Worm (Caenorhabditis elegans) whole organism, young adult: Measurements from ENCODE around the gene srh-60.

Experiments used
- C17E4.6 ChIP-seq: fragments of 200-800 bp; sonication (Bioruptor generic); IDR thresholded peaks from 2 replicates; pipeline ENCODE4 v1.3.6; 2022; ENCODE audit warnings: missing genetic modification reagents, missing genetic modification characterization, missing compliant biosample characterization
- D2030.7 ChIP-seq: fragments of 200-800 bp; sonication (Bioruptor generic); IDR thresholded peaks from 2 replicates; pipeline ENCODE4 v1.3.6; 2022; ENCODE audit warnings: missing genetic modification reagents, missing genetic modification characterization, missing compliant biosample characterization
- F10E7.11 ChIP-seq: sonication (generic microtip); optimal IDR thresholded peaks from 2 replicates; lab custom pipeline; 2017; ENCODE audit warnings: mild to moderate bottlenecking, missing genetic modification characterization, moderate library complexity, missing compliant biosample characterization
- F33H1.4 ChIP-seq: fragments of 200-800 bp; sonication (Bioruptor generic); IDR thresholded peaks from 2 replicates; pipeline ENCODE4 v1.3.6; 2022; ENCODE audit warnings: missing genetic modification reagents, missing genetic modification characterization, missing compliant biosample characterization
- F37B4.10 ChIP-seq: fragments of 200-800 bp; sonication (Bioruptor generic); IDR thresholded peaks from 2 replicates; pipeline ENCODE4 v1.3.6; 2022; ENCODE audit warnings: missing genetic modification characterization, missing compliant biosample characterization
- F39B2.1 ChIP-seq: fragments of 200-800 bp; sonication (Bioruptor generic); IDR thresholded peaks from 2 replicates; pipeline ENCODE4 v1.3.6; 2022; ENCODE audit warnings: missing genetic modification reagents, missing genetic modification characterization, missing compliant biosample characterization
- F55B11.4 ChIP-seq: sonication (generic microtip); optimal IDR thresholded peaks from 2 replicates; lab custom pipeline; 2016; ENCODE audit warnings: missing compliant biosample characterization, missing genetic modification characterization, borderline replicate concordance; ENCODE audit not compliant: insufficient read depth
- Y67H2A.10 ChIP-seq: fragments of 200-800 bp; sonication (Bioruptor generic); conservative IDR thresholded peaks from 2 replicates; pipeline ENCODE4 v1.3.6; 2022; ENCODE audit warnings: missing genetic modification reagents, missing genetic modification characterization, missing compliant biosample characterization
- Y79H2A.3 ChIP-seq: fragments of 200-800 bp; sonication (Bioruptor generic); conservative IDR thresholded peaks from 2 replicates; pipeline ENCODE4 v1.3.6; 2022; ENCODE audit warnings: missing genetic modification reagents, missing genetic modification characterization, missing compliant biosample characterization
- Y95B8A.8 ChIP-seq: fragments of 200-800 bp; sonication (Bioruptor generic); IDR thresholded peaks from 2 replicates; pipeline ENCODE4 v1.3.6; 2022; ENCODE audit warnings: missing genetic modification reagents, missing genetic modification characterization, missing compliant biosample characterization
- ama-1 ChIP-seq, 3 experiments: fragments of 150-350 bp in 1 of 3; sonication (generic microtip) in 2 of 3; optimal IDR thresholded peaks; 2 replicates each; lab custom pipeline; 2014 to 2018; ENCODE audit warnings: missing biosample characterization in 2 of 3, missing genetic modification characterization in 2 of 3, missing genetic modification reagents in 2 of 3
- aptf-3 ChIP-seq: fragments of 200-800 bp; sonication (Bioruptor generic); IDR thresholded peaks from 2 replicates; pipeline ENCODE4 v1.3.6; 2022; ENCODE audit warnings: missing genetic modification characterization, missing compliant biosample characterization
- attf-6 ChIP-seq: fragments of 200-800 bp; sonication (Bioruptor generic); IDR thresholded peaks from 2 replicates; pipeline ENCODE4 v1.3.6; 2022; ENCODE audit warnings: missing genetic modification reagents, missing genetic modification characterization, missing compliant biosample characterization
- cebp-1 ChIP-seq, 2 experiments: fragments of 200-800 bp in 1 of 2; sonication (Bioruptor generic) in 1 of 2; sonication (generic microtip) in 1 of 2; IDR thresholded peaks in 1 of 2; optimal IDR thresholded peaks in 1 of 2; 2 replicates each; pipeline versions ENCODE4 v1.3.6 to Lab custom; 2017 to 2022; ENCODE audit warnings: missing compliant biosample characterization in 2 of 2, missing genetic modification characterization in 2 of 2, mild to moderate bottlenecking in 1 of 2, missing genetic modification reagents in 1 of 2, moderate library complexity in 1 of 2
- ceh-100 ChIP-seq: fragments of 200-800 bp; sonication (Bioruptor generic); IDR thresholded peaks from 2 replicates; pipeline ENCODE4 v1.3.6; 2022; ENCODE audit warnings: missing genetic modification reagents, missing genetic modification characterization, missing compliant biosample characterization
- ceh-27 ChIP-seq: fragments of 200-800 bp; sonication (Bioruptor generic); optimal IDR thresholded peaks from 2 replicates; lab custom pipeline; 2018; ENCODE audit warnings: mild to moderate bottlenecking, missing genetic modification characterization, moderate library complexity, missing compliant biosample characterization
- egl-44 ChIP-seq: fragments of 200-800 bp; sonication (Bioruptor generic); IDR thresholded peaks from 2 replicates; pipeline ENCODE4 v1.3.6; 2022; ENCODE audit warnings: missing genetic modification reagents, missing genetic modification characterization, missing compliant biosample characterization
- egrh-3 ChIP-seq: fragments of 200-800 bp; sonication (Bioruptor generic); IDR thresholded peaks from 2 replicates; pipeline ENCODE4 v1.3.6; 2022; ENCODE audit warnings: missing genetic modification reagents, missing genetic modification characterization, missing compliant biosample characterization
- ets-4 ChIP-seq: fragments of 200-800 bp; sonication (Bioruptor generic); optimal IDR thresholded peaks from 2 replicates; lab custom pipeline; 2018; ENCODE audit warnings: mild to moderate bottlenecking, missing genetic modification characterization, missing compliant biosample characterization
- hlh-26 ChIP-seq: fragments of 200-800 bp; sonication (Bioruptor generic); conservative IDR thresholded peaks from 2 replicates; pipeline ENCODE4 v1.3.6; 2022; ENCODE audit warnings: missing genetic modification reagents, missing genetic modification characterization, missing compliant biosample characterization
- hmg-20 ChIP-seq: fragments of 200-800 bp; sonication (Bioruptor generic); IDR thresholded peaks from 2 replicates; pipeline ENCODE4 v1.3.6; 2022; ENCODE audit warnings: missing genetic modification reagents, missing genetic modification characterization, missing compliant biosample characterization
- hrde-1 ChIP-seq: sonication (generic microtip); optimal IDR thresholded peaks from 2 replicates; lab custom pipeline; 2016; ENCODE audit warnings: missing genetic modification characterization, mild to moderate bottlenecking, missing compliant biosample characterization, moderate library complexity, missing genotype, missing genetic modification reagents, borderline replicate concordance
- lag-1 ChIP-seq: fragments of 200-800 bp; sonication (Bioruptor generic); IDR thresholded peaks from 2 replicates; pipeline ENCODE4 v1.3.6; 2022; ENCODE audit warnings: missing genetic modification reagents, missing genetic modification characterization, missing compliant biosample characterization
- let-526 ChIP-seq: fragments of 200-800 bp; sonication (Bioruptor generic); IDR thresholded peaks from 2 replicates; pipeline ENCODE4 v1.3.6; 2022; ENCODE audit warnings: missing genetic modification reagents, missing genetic modification characterization, missing compliant biosample characterization
- lin-54 ChIP-seq: fragments of 200-800 bp; sonication (Bioruptor generic); optimal IDR thresholded peaks from 2 replicates; lab custom pipeline; 2018; ENCODE audit warnings: mild to moderate bottlenecking, missing genetic modification characterization, missing compliant biosample characterization
- lir-1 ChIP-seq: fragments of 200-800 bp; sonication (Bioruptor generic); conservative IDR thresholded peaks from 2 replicates; pipeline ENCODE4 v1.3.6; 2022; ENCODE audit warnings: missing genetic modification reagents, missing genetic modification characterization, missing compliant biosample characterization
- madf-3 ChIP-seq: fragments of 200-800 bp; sonication (Bioruptor generic); IDR thresholded peaks from 2 replicates; pipeline ENCODE4 v1.3.6; 2022; ENCODE audit warnings: missing genetic modification reagents, missing genetic modification characterization, missing compliant biosample characterization
- mxl-1 ChIP-seq: sonication (generic microtip); optimal IDR thresholded peaks from 2 replicates; lab custom pipeline; 2016; ENCODE audit warnings: missing genetic modification characterization, missing compliant biosample characterization
- nfya-1 ChIP-seq: sonication (generic microtip); optimal IDR thresholded peaks from 2 replicates; lab custom pipeline; 2017; ENCODE audit warnings: antibody characterized with exemption, missing compliant biosample characterization, missing genetic modification characterization, borderline replicate concordance; ENCODE audit not compliant: insufficient read depth
- nfyb-1 ChIP-seq: fragments of 200-800 bp; sonication (Bioruptor generic); IDR thresholded peaks from 2 replicates; pipeline ENCODE4 v1.3.6; 2022; ENCODE audit warnings: missing genetic modification reagents, missing genetic modification characterization, missing compliant biosample characterization
- nhr-120 ChIP-seq: fragments of 200-800 bp; sonication (Bioruptor generic); IDR thresholded peaks from 2 replicates; pipeline ENCODE4 v1.3.6; 2022; ENCODE audit warnings: missing genetic modification characterization, missing compliant biosample characterization
- rcor-1 ChIP-seq: fragments of 200-800 bp; sonication (Bioruptor generic); IDR thresholded peaks from 2 replicates; pipeline ENCODE4 v1.3.6; 2022; ENCODE audit warnings: missing genetic modification reagents, missing genetic modification characterization, missing compliant biosample characterization
- rpc-1 ChIP-seq, 2 experiments: fragments of 150-350 bp in 1 of 2; sonication (generic microtip) in 1 of 2; optimal IDR thresholded peaks; 2 replicates each; lab custom pipeline; 2014 to 2018; ENCODE audit warnings: missing biosample characterization in 1 of 2, missing genetic modification characterization in 1 of 2, missing genetic modification reagents in 1 of 2, missing genotype in 1 of 2
- snpc-1.3 ChIP-seq: sonication (generic microtip); optimal IDR thresholded peaks from 2 replicates; lab custom pipeline; 2017; ENCODE audit warnings: missing genetic modification characterization, mild to moderate bottlenecking, missing compliant biosample characterization, antibody characterized with exemption, moderate library complexity, missing genotype, missing genetic modification reagents; ENCODE audit not compliant: insufficient read depth
- somi-1 ChIP-seq: fragments of 200-800 bp; sonication (Bioruptor generic); optimal IDR thresholded peaks from 2 replicates; lab custom pipeline; 2018; ENCODE audit warnings: mild to moderate bottlenecking, missing genetic modification characterization, missing compliant biosample characterization
- tbx-9 ChIP-seq: sonication (generic microtip); optimal IDR thresholded peaks from 2 replicates; lab custom pipeline; 2016; ENCODE audit warnings: borderline replicate concordance, missing genetic modification characterization, inconsistent platforms, missing compliant biosample characterization
- tlf-1 ChIP-seq: fragments of 200-800 bp; sonication (Bioruptor generic); optimal IDR thresholded peaks from 2 replicates; lab custom pipeline; 2018; ENCODE audit warnings: mild to moderate bottlenecking, missing genetic modification characterization, missing compliant biosample characterization
- zim-3 ChIP-seq: sonication (generic microtip); optimal IDR thresholded peaks from 2 replicates; lab custom pipeline; 2017; ENCODE audit warnings: mild to moderate bottlenecking, missing genetic modification characterization, moderate library complexity, missing compliant biosample characterization
- ztf-26 ChIP-seq: sonication (generic microtip); optimal IDR thresholded peaks from 2 replicates; lab custom pipeline; 2017; ENCODE audit warnings: missing genetic modification characterization, missing compliant biosample characterization

srh-60 gene

ce11 chrII:3570927-3571538 lies 12.5 kb upstream of the srh-60 start, which contains the start of the genes clec-128 and clec-129:
TSS of gene clec-128 (minus strand) at chrII:3571027.
TSS of gene clec-129 (plus strand) at chrII:3571488.
- TF ChIP-seq nfya-1 (tag; lab: Kevin White, UChicago): no peak
- TF ChIP-seq lag-1: no peak
- no peak for TF ChIP-seq F55B11.4 (tag; lab: Kevin White, UChicago)
- TF ChIP-seq F10E7.11 (tag; lab: Kevin White, UChicago): no peak

ce11 chrII:3573255-3573654 lies 10.2 kb upstream of the srh-60 start, which contains the start of gene clec-130:
TSS of gene clec-130 (plus strand) at chrII:3573555.
- TF ChIP-seq rcor-1 (no peak), cebp-1 (GFP tag; IDR thresholded peaks at IDR 0.05; lab: Robert Waterston, UW) (no peak), cebp-1 (tag; optimal IDR thresholded peaks at IDR 0.05; lab: Kevin White, UChicago) (no peak), aptf-3 (GFP tag; lab: Robert Waterston, UW) (no peak), attf-6 (GFP tag; lab: Robert Waterston, UW) (no peak), Y67H2A.10 (GFP tag; lab: Robert Waterston, UW) (no peak), lir-1 (GFP tag; lab: Robert Waterston, UW) (no peak), ceh-27 (GFP tag; lab: Kevin White, UChicago) (no peak)

ce11 chrII:3576742-3577141 lies 6.8 kb upstream of the srh-60 start, which contains the start of gene clec-132:
TSS of gene clec-132 (plus strand) at chrII:3577042.
- no peak for TF ChIP-seq ama-1 (optimal IDR thresholded peaks at IDR 0.05; lab: Kevin White, UChicago)
- no peak for TF ChIP-seq ama-1 (GFP tag; optimal IDR thresholded peaks at IDR 0.05; lab: Kevin White, UChicago)

ce11 chrII:3578121-3578520 lies 5.4 kb upstream of the srh-60 start, which contains the start of gene clec-133:
TSS of gene clec-133 (plus strand) at chrII:3578421.
- TF ChIP-seq C17E4.6 (GFP tag; lab: Robert Waterston, UW) (no peak), lin-54 (GFP tag; lab: Kevin White, UChicago) (no peak), mxl-1 (no peak), nhr-120 (no peak), aptf-3 (GFP tag; lab: Robert Waterston, UW) (no peak), egrh-3 (GFP tag; lab: Robert Waterston, UW) (no peak), zim-3 (tag; lab: Kevin White, UChicago) (no peak), nfyb-1 (no peak), let-526 (no peak), egl-44 (GFP tag; lab: Robert Waterston, UW) (no peak), hlh-26 (GFP tag; lab: Robert Waterston, UW) (no peak), F55B11.4 (tag; lab: Kevin White, UChicago) (no peak), F33H1.4 (GFP tag; lab: Robert Waterston, UW) (no peak), tbx-9 (tag; lab: Kevin White, UChicago) (no peak), somi-1 (GFP tag; lab: Kevin White, UChicago) (no peak), ceh-100 (GFP tag; lab: Robert Waterston, UW) (no peak), snpc-1.3 (tag; lab: Kevin White, UChicago) (no peak), D2030.7 (no peak)

ce11 chrII:3579767-3580166 lies 3.7 kb upstream of the srh-60 start, which contains the start of gene clec-134:
TSS of gene clec-134 (plus strand) at chrII:3580067.
- TF ChIP-seq ceh-27 (GFP tag; lab: Kevin White, UChicago): no peak
- no peak for TF ChIP-seq rpc-1 (optimal IDR thresholded peaks at IDR 0.05; lab: Kevin White, UChicago)
- no peak for TF ChIP-seq rpc-1 (tag; optimal IDR thresholded peaks at IDR 0.05; lab: Kevin White, UChicago)
- TF ChIP-seq hmg-20 (GFP tag; lab: Robert Waterston, UW): no peak
- TF ChIP-seq Y79H2A.3: no peak
- TF ChIP-seq ets-4 (GFP tag; lab: Kevin White, UChicago): no peak
- TF ChIP-seq Y95B8A.8 (GFP tag; lab: Robert Waterston, UW): no peak
- no peak for TF ChIP-seq madf-3
- TF ChIP-seq ztf-26 (tag; lab: Kevin White, UChicago): no peak
- no peak for TF ChIP-seq F39B2.1 (GFP tag; lab: Robert Waterston, UW)
- TF ChIP-seq tlf-1 (GFP tag; lab: Kevin White, UChicago): no peak
- TF ChIP-seq F37B4.10 (GFP tag; lab: Robert Waterston, UW): no peak
- no peak for TF ChIP-seq hrde-1 (tag; lab: Kevin White, UChicago)
- TF ChIP-seq egrh-3 (GFP tag; lab: Robert Waterston, UW): no peak
- no peak for TF ChIP-seq lin-54 (GFP tag; lab: Kevin White, UChicago)
